Worm (Caenorhabditis elegans) whole organism, early embryonic: ENCODE results near the gene C55C3.73.

Experiments used
- B0310.2 ChIP-seq: sonication (generic microtip); optimal IDR thresholded peaks from 2 replicates; lab custom pipeline; 2016; ENCODE audit warnings: mild to moderate bottlenecking, missing genetic modification characterization, missing compliant biosample characterization
- F13C5.2 ChIP-seq: sonication (generic microtip); optimal IDR thresholded peaks from 2 replicates; lab custom pipeline; 2017; ENCODE audit warnings: mild to moderate bottlenecking, missing genetic modification characterization, inconsistent platforms, missing compliant biosample characterization
- ama-1 ChIP-seq: fragments of 150-350 bp; optimal IDR thresholded peaks from 2 replicates; lab custom pipeline; 2014
- ceh-13 ChIP-seq: fragments of 200-800 bp; sonication (Bioruptor generic); optimal IDR thresholded peaks from 2 replicates; lab custom pipeline; 2018; ENCODE audit warnings: mild to moderate bottlenecking, missing genetic modification characterization, missing compliant biosample characterization
- flt-1 ChIP-seq: fragments of 200-800 bp; sonication (Bioruptor generic); IDR thresholded peaks from 2 replicates; pipeline ENCODE4 v1.3.6; 2022; ENCODE audit warnings: missing genetic modification characterization, missing compliant biosample characterization
- scrt-1 ChIP-seq: fragments of 200-800 bp; sonication (Bioruptor generic); IDR thresholded peaks from 2 replicates; pipeline ENCODE4 v1.3.6; 2022; ENCODE audit warnings: missing genetic modification characterization, missing compliant biosample characterization
- sea-1 ChIP-seq: fragments of 200-800 bp; sonication (Bioruptor generic); conservative IDR thresholded peaks from 2 replicates; pipeline ENCODE4 v1.3.6; 2022; ENCODE audit warnings: missing genetic modification characterization, missing compliant biosample characterization
- tbx-11 ChIP-seq: fragments of 200-800 bp; sonication (Bioruptor generic); IDR thresholded peaks from 2 replicates; pipeline ENCODE4 v1.3.6; 2022; ENCODE audit warnings: missing genetic modification characterization, missing compliant biosample characterization

ce11 chrIV:5690386-5691080 lies 12.7 kb downstream of the C55C3.73 start, which contains the start of gene C55C3.8:
- TF ChIP-seq tbx-11: no peak
- TF ChIP-seq sea-1: no peak
- TF ChIP-seq scrt-1: no peak
- TF ChIP-seq flt-1 (GFP tag; lab: Robert Waterston, UW): no peak
- no peak for TF ChIP-seq ceh-13 (GFP tag; lab: Kevin White, UChicago)
- TF ChIP-seq ama-1: no peak
- TF ChIP-seq B0310.2 (tag; lab: Kevin White, UChicago): no peak
- TF ChIP-seq F13C5.2: no peak
